Worm (Caenorhabditis elegans): ENCODE measurements around the gene mex-6.

ce11 chrII:9532011-9532410 is 8.0 kb downstream of the mex-6 start, which contains the start of gene sra-9:
- TF ChIP-seq pqm-1 (tag; optimal IDR thresholded peaks at IDR 0.05) (no peak), ref-2 (tag; optimal IDR thresholded peaks at IDR 0.05) (no peak), ets-4 (tag; optimal IDR thresholded peaks at IDR 0.05) (no peak), ama-1 (optimal IDR thresholded peaks at IDR 0.05) (no peak), pat-9 (tag; optimal IDR thresholded peaks at IDR 0.05) (no peak), dve-1 (tag; optimal IDR thresholded peaks at IDR 0.05) (no peak), nhr-11 (tag; optimal IDR thresholded peaks at IDR 0.05) (no peak), unc-86 (tag; optimal IDR thresholded peaks at IDR 0.05) (no peak)

Measured in whole organism, late embryonic.